Worm (Caenorhabditis elegans): ENCODE data around the gene tmem-131.

The tmem-131 gene

ce11 chrIII:4962886-4963285, 35.1 kb downstream of the tmem-131 start, which contains the start of gene C27F2.9 (continued):
- no peak for TF ChIP-seq nhr-76 (tag; optimal IDR thresholded peaks at IDR 0.05)

DNA sequence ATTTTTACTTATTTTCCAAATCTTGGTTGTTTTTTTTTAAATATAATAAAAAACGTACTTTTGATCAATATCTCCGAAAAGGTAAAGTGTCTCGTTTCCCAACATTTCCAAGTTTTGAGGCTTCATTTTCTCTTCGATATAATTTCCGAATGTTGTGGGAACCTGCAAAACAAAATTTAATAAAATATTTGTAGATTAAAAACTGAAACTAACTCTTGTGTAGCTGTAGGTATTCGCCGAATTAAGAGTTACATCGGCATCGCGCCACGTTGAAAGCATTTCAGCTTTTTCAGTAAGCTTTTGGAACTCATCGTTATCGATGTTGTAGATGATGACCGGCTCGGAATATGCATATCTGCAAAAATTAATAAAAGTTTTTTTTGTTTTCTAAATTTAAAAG, 35.6 kb downstream of the tmem-131 start, which contains the start of gene vps-22:
vps-22 (minus strand) TSS at position 101 of the 400 bp plus-strand sequence.
- TF ChIP-seq pax-3 (tag; optimal IDR thresholded peaks at IDR 0.05) = no peak
- no peak for TF ChIP-seq C16A3.4 (tag; optimal IDR thresholded peaks at IDR 0.05)
- no peak for TF ChIP-seq egl-27 (tag; optimal IDR thresholded peaks at IDR 0.05)
- no peak for TF ChIP-seq lin-14 (GFP tag; optimal IDR thresholded peaks at IDR 0.05)
- no peak for TF ChIP-seq blmp-1 (tag; optimal IDR thresholded peaks at IDR 0.05)
- no peak for TF ChIP-seq hpl-2 (GFP tag; optimal IDR thresholded peaks at IDR 0.05)
- TF ChIP-seq ama-1 (optimal IDR thresholded peaks at IDR 0.05) = no peak
- no peak for TF ChIP-seq ceh-82 (tag; optimal IDR thresholded peaks at IDR 0.05)
- TF ChIP-seq C34B4.2 (tag; optimal IDR thresholded peaks at IDR 0.05) = no peak
- no peak for TF ChIP-seq unc-130 (tag; optimal IDR thresholded peaks at IDR 0.05)
- no peak for TF ChIP-seq snu-23 (GFP tag; optimal IDR thresholded peaks at IDR 0.05)
- no peak for TF ChIP-seq irx-1 (tag; optimal IDR thresholded peaks at IDR 0.05)
- TF ChIP-seq unc-98 (GFP tag; IDR thresholded peaks at IDR 0.05) = no peak
- TF ChIP-seq nhr-84 (tag; optimal IDR thresholded peaks at IDR 0.05) = no peak
- TF ChIP-seq F16B12.6 (tag; optimal IDR thresholded peaks at IDR 0.05) = no peak
- TF ChIP-seq sup-37 (GFP tag; optimal IDR thresholded peaks at IDR 0.05) = no peak
- TF ChIP-seq xbp-1 (tag; optimal IDR thresholded peaks at IDR 0.05) = no peak
- TF ChIP-seq skn-1 (tag; optimal IDR thresholded peaks at IDR 0.05) = no peak
- no peak for TF ChIP-seq egl-13 (tag; optimal IDR thresholded peaks at IDR 0.05)
- no peak for TF ChIP-seq lin-39 (tag; optimal IDR thresholded peaks at IDR 0.05)

DNA sequence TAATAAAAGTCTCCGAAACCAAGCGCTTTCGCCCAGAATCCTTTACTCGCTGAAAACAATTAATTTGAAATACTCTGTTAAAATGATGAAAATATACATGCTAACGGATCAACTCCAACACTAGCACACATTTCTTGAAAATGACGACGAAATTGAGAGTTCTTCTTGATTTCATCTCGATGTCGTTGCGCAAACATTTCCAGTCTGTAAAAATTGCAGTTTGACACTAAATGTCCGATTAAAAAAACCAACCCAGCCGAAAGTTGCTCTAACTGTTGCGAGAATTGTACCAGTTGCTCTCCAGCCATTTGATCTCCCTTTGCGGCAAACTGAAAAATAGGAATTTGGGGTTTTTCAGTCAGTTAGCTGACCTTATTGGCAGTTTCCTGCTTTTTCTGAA, 36.7 kb downstream of the tmem-131 start:
- no peak for TF ChIP-seq dsc-1 (tag; optimal IDR thresholded peaks at IDR 0.05)
- no peak for TF ChIP-seq efl-1 (optimal IDR thresholded peaks at IDR 0.05)
- peak in 1 of 2 experiments; percentile 26 for TF ChIP-seq efl-1 (GFP tag; optimal IDR thresholded peaks at IDR 0.05 in 1 of 2)

DNA sequence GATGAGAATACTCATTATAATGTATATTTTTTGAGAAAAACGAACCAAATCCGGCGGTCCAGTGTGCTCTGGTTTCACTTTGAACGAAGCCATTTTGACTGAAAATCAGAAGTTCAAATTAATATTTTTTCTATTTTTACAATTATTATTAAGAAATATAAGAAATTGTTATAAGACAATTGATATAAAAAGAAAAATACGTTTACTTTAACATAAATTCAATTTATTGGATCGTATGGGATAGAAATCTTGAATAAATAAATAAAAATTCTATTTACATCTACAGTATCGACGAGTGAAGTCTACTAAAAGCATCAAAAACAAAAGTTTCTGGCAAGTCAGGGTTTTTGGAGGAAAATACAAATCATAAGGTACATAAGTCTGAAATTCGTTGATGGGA, 37.8 kb downstream of the tmem-131 start, which contains the start of gene C27F2.4:
C27F2.4 (minus strand) TSS at position 101 of the 400 bp plus-strand sequence.
- no peak for TF ChIP-seq grh-1 (GFP tag; IDR thresholded peaks at IDR 0.05)
- TF ChIP-seq unc-86 (tag; optimal IDR thresholded peaks at IDR 0.05) = no peak
- TF ChIP-seq ztf-11 (tag; optimal IDR thresholded peaks at IDR 0.05) = no peak
- TF ChIP-seq fkh-8 (tag; optimal IDR thresholded peaks at IDR 0.05) = no peak
- TF ChIP-seq egl-13 (tag; optimal IDR thresholded peaks at IDR 0.05) = no peak
- TF ChIP-seq hlh-17 (GFP tag; optimal IDR thresholded peaks at IDR 0.05; ENCODE audit: borderline replicate concordance) = no peak
- no peak for TF ChIP-seq F16B12.6 (tag; optimal IDR thresholded peaks at IDR 0.05)
- no peak for TF ChIP-seq hpl-2 (GFP tag; optimal IDR thresholded peaks at IDR 0.05)
- no peak for TF ChIP-seq ceh-63 (GFP tag; optimal IDR thresholded peaks at IDR 0.05)
- TF ChIP-seq mef-2 (tag; optimal IDR thresholded peaks at IDR 0.05) = no peak
- TF ChIP-seq fos-1 (tag; optimal IDR thresholded peaks at IDR 0.05) = no peak
- no peak for TF ChIP-seq swsn-7 (tag; optimal IDR thresholded peaks at IDR 0.05)
- no peak for TF ChIP-seq mep-1 (tag; optimal IDR thresholded peaks at IDR 0.05)
- no peak for TF ChIP-seq fkh-10 (GFP tag; optimal IDR thresholded peaks at IDR 0.05)

DNA sequence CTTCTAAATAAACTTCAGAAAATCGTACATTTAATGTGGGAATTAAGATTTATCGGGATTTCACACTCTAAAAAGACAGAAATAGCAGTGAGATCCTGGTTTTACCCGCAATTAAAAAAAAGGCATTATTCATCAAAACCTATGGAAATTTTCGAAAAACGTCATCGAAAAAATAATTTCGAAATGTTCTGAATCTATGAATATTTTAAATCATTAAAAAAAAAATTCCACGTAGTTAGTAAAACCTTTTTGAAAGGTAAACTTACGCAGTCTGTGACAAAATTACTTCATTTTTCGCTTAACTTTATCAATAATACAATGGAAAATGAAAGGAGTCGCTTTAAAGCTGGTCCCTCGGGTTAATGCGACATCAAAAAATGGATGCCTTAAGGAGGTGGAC, 41.4 kb downstream of the tmem-131 start, which contains the start of gene C26E6.1:
C26E6.1 (plus strand) TSS at position 301 of the 400 bp plus-strand sequence.
- TF ChIP-seq F16B12.6 (tag; optimal IDR thresholded peaks at IDR 0.05) (no peak), fkh-8 (tag; optimal IDR thresholded peaks at IDR 0.05) (no peak), dsc-1 (tag; optimal IDR thresholded peaks at IDR 0.05) (no peak)
